Fruit fly (Drosophila melanogaster): Measurements from ENCODE around the gene tty.

tty gene

DNA sequence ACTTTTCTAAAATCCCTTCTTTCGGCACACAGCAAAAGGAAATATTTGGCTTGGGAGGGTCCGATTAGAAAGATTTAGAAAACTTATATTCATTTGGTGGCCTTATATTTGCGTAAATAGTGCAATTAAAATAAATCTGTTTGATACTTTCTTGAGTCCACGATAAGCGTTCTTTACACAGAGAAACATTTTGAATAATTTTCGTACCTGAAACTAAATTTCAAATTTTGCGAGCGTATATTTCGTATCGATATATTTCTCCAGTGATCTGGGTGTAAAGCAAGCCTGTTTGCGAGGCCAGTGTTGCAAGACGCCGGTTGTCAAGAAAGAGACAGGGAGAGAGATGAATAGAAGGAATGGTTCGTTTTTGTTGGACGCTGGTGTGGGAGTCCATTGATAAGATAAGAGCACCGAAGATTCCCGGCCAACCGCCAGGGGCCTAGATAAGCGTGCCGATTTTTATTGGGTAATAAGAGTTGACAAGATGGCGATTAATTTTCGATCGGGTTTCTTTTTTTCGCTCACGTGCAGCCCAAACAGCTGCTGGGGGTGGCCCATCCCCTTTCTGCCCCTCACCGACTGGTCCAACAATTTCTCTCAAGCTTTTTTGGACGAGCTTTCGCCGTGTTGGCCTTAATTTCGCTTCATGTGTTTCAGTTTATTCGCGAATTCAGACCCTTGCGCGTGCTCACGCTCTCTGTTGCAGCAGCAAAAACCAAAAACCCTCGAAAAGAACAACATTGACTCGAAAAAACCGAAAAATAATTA lies 34.4 kb upstream of the tty start, which contains the start of gene slgA (continued):
- TF ChIP-seq Nf-YA (GFP tag; IDR thresholded peaks at IDR 0.05): peak; percentile 76; the same call in 1 of the 2 replicates
- no peak for TF ChIP-seq CG12299 (tag; optimal IDR thresholded peaks at IDR 0.05)
- no peak for TF ChIP-seq ssp (GFP tag; IDR thresholded peaks at IDR 0.05)
- TF ChIP-seq Lhr (GFP tag; optimal IDR thresholded peaks at IDR 0.05): peak; percentile 68
- no peak for TF ChIP-seq CG12219 (GFP tag; optimal IDR thresholded peaks at IDR 0.05)
- no peak for TF ChIP-seq CG18619 (GFP tag; optimal IDR thresholded peaks at IDR 0.05)
- TF ChIP-seq run (tag; optimal IDR thresholded peaks at IDR 0.05): no peak
- TF ChIP-seq CG43689 (GFP tag; IDR thresholded peaks at IDR 0.05): no peak
- TF ChIP-seq CG30403 (GFP tag; optimal IDR thresholded peaks at IDR 0.05): peak; percentile 46
- peak; percentile 19 for TF ChIP-seq CG18599 (GFP tag; optimal IDR thresholded peaks at IDR 0.05)
- no peak for TF ChIP-seq bigmax (GFP tag; optimal IDR thresholded peaks at IDR 0.05)
- peak; percentile 43 for TF ChIP-seq CG1647 (GFP tag; optimal IDR thresholded peaks at IDR 0.05)
- TF ChIP-seq Aef1 (GFP tag; IDR thresholded peaks at IDR 0.05): 0 out of 3 replicates have a peak, but pooled peaks have one; percentile 13
- peak; percentile 80 for TF ChIP-seq bbx (GFP tag; IDR thresholded peaks at IDR 0.05; ENCODE audit: partially characterized antibody)
- no peak for TF ChIP-seq CG1529 (GFP tag; optimal IDR thresholded peaks at IDR 0.05)
- peak; percentile 31 for TF ChIP-seq Mad (GFP tag; optimal IDR thresholded peaks at IDR 0.05)
- TF ChIP-seq fd102C (GFP tag; optimal IDR thresholded peaks at IDR 0.05): no peak
- TF ChIP-seq Dad (GFP tag; optimal IDR thresholded peaks at IDR 0.05): no peak
- TF ChIP-seq CG30431 (GFP tag; optimal IDR thresholded peaks at IDR 0.05): no peak
- TF ChIP-seq aop (GFP tag; IDR thresholded peaks at IDR 0.05): no peak
- TF ChIP-seq CG9797 (GFP tag; optimal IDR thresholded peaks at IDR 0.05): no peak
- no peak for TF ChIP-seq Oli (tag; optimal IDR thresholded peaks at IDR 0.05)
- TF ChIP-seq pfk (GFP tag; optimal IDR thresholded peaks at IDR 0.05): peak; percentile 14
- peak; percentile 67 for TF ChIP-seq CG9932 (GFP tag; IDR thresholded peaks at IDR 0.05)
- TF ChIP-seq mld (GFP tag; IDR thresholded peaks at IDR 0.05; ENCODE audit: partially characterized antibody): no peak
- TF ChIP-seq CG14441 (GFP tag; IDR thresholded peaks at IDR 0.05): no peak
- TF ChIP-seq wdn (GFP tag; IDR thresholded peaks at IDR 0.05): no peak
- TF ChIP-seq CG18764 (GFP tag; optimal IDR thresholded peaks at IDR 0.05): no peak
- peak; percentile 57 for TF ChIP-seq Deaf1 (tag; optimal IDR thresholded peaks at IDR 0.05)
- no peak for TF ChIP-seq Fer2 (tag; optimal IDR thresholded peaks at IDR 0.05)
- no peak for TF ChIP-seq CG17328 (GFP tag; IDR thresholded peaks at IDR 0.05)
- 0 out of 3 replicates have a peak, but pooled peaks have one; percentile 26 for TF ChIP-seq zfh1 (GFP tag; IDR thresholded peaks at IDR 0.05)
- no peak for TF ChIP-seq Xrp1 (GFP tag; IDR thresholded peaks at IDR 0.05)
- peak; percentile 92 for TF ChIP-seq sug (tag; optimal IDR thresholded peaks at IDR 0.05)
- TF ChIP-seq danr (GFP tag; IDR thresholded peaks at IDR 0.05): no peak
- peak; percentile 25 for TF ChIP-seq caup (GFP tag; optimal IDR thresholded peaks at IDR 0.05; ENCODE audit: severe bottlenecking)
- TF ChIP-seq gcm2 (GFP tag; optimal IDR thresholded peaks at IDR 0.05): no peak
- no peak for TF ChIP-seq twi (tag; optimal IDR thresholded peaks at IDR 0.05)
- TF ChIP-seq CG14965 (GFP tag; optimal IDR thresholded peaks at IDR 0.05; ENCODE audit: borderline replicate concordance): no peak
- no peak for TF ChIP-seq luna (GFP tag; optimal IDR thresholded peaks at IDR 0.05)
- TF ChIP-seq schlank (tag; optimal IDR thresholded peaks at IDR 0.05): no peak
- TF ChIP-seq Taf1 (GFP tag; IDR thresholded peaks at IDR 0.05): no peak
- TF ChIP-seq Mes4 (GFP tag; optimal IDR thresholded peaks at IDR 0.05): no peak
- TF ChIP-seq otp (GFP tag; IDR thresholded peaks at IDR 0.05): no peak; the same call in 2 of the 3 replicates
- TF ChIP-seq CG6854 (GFP tag; optimal IDR thresholded peaks at IDR 0.05): no peak
- peak; percentile 59 for TF ChIP-seq CG13624 (GFP tag; optimal IDR thresholded peaks at IDR 0.05)
- no peak for TF ChIP-seq Asciz (GFP tag; optimal IDR thresholded peaks at IDR 0.05)
- no peak for TF ChIP-seq hkb (optimal IDR thresholded peaks at IDR 0.05)
- TF ChIP-seq hkb (GFP tag; IDR thresholded peaks at IDR 0.05): no peak
